Fruit fly (Drosophila melanogaster) whole organism, adult: ENCODE data around the gene Traf6.

Experiments
- CG11617 ChIP-seq: fragments of 200-800 bp; sonication (Bioruptor generic); optimal IDR thresholded peaks from 2 replicates; lab custom pipeline; 2017; ENCODE audit warnings: mild to moderate bottlenecking, missing biosample characterization, missing genetic modification reagents, missing genetic modification characterization
- CG12768 ChIP-seq: fragments of 200-800 bp; sonication (Bioruptor generic); optimal IDR thresholded peaks from 2 replicates; lab custom pipeline; 2017; ENCODE audit warnings: missing biosample characterization, missing genetic modification characterization, mild to moderate bottlenecking, moderate library complexity, missing genetic modification reagents
- CG14711 ChIP-seq: fragments of 200-800 bp; sonication (Bioruptor generic); optimal IDR thresholded peaks from 2 replicates; lab custom pipeline; 2018; ENCODE audit warnings: missing biosample characterization, mild to moderate bottlenecking, missing genetic modification characterization, moderate library complexity
- CG7101 ChIP-seq: fragments of 200-800 bp; sonication (Bioruptor generic); optimal IDR thresholded peaks from 2 replicates; lab custom pipeline; 2018; ENCODE audit warnings: missing biosample characterization, mild to moderate bottlenecking, missing genetic modification characterization, moderate library complexity
- Clk ChIP-seq: fragments of 200-800 bp; sonication (Bioruptor generic); optimal IDR thresholded peaks from 2 replicates; lab custom pipeline; 2017; ENCODE audit warnings: missing biosample characterization, missing genetic modification characterization
- Crg-1 ChIP-seq: fragments of 200-800 bp; sonication (Bioruptor generic); optimal IDR thresholded peaks from 2 replicates; lab custom pipeline; 2016; ENCODE audit warnings: missing biosample characterization, missing genetic modification characterization
- Mnt ChIP-seq: fragments of 200-800 bp; sonication (Bioruptor generic); optimal IDR thresholded peaks from 2 replicates; lab custom pipeline; 2016; ENCODE audit warnings: missing biosample characterization, mild to moderate bottlenecking, missing genetic modification characterization
- cic ChIP-seq: fragments of 200-800 bp; sonication (Bioruptor generic); optimal IDR thresholded peaks from 2 replicates; lab custom pipeline; 2017; ENCODE audit warnings: missing biosample characterization, mild to moderate bottlenecking, missing genetic modification characterization, moderate library complexity
- cnc ChIP-seq, 2 experiments: fragments of >200 bp; optimal IDR thresholded peaks; 2 replicates each; lab custom pipeline; 2017
- ovo ChIP-seq: fragments of 200-800 bp; sonication (Bioruptor generic); optimal IDR thresholded peaks from 2 replicates; lab custom pipeline; 2016; ENCODE audit warnings: missing biosample characterization, missing genetic modification characterization
- pad ChIP-seq: fragments of 200-800 bp; sonication (Bioruptor generic); optimal IDR thresholded peaks from 3 replicates; lab custom pipeline; 2017; ENCODE audit warnings: missing biosample characterization, missing genetic modification characterization, mild to moderate bottlenecking, moderate library complexity, missing genetic modification reagents
- tj ChIP-seq: fragments of 200-800 bp; sonication (Bioruptor generic); optimal IDR thresholded peaks from 3 replicates; lab custom pipeline; 2017; ENCODE audit warnings: missing biosample characterization, mild to moderate bottlenecking, missing genetic modification characterization, moderate library complexity

- no peak for TF ChIP-seq tj
- no peak for TF ChIP-seq Crg-1 (GFP tag; lab: Kevin White, UChicago)
- no peak for TF ChIP-seq Clk (GFP tag; lab: Kevin White, UChicago)
- no peak for TF ChIP-seq cic (GFP tag; lab: Kevin White, UChicago)
- no peak for TF ChIP-seq CG14711 (tag; lab: Kevin White, UChicago)
- no peak for TF ChIP-seq CG11617
- TF ChIP-seq pad (GFP tag; lab: Kevin White, UChicago): no peak
- TF ChIP-seq CG7101 (tag; lab: Kevin White, UChicago): no peak
- no peak for TF ChIP-seq ovo (GFP tag; lab: Kevin White, UChicago)
- TF ChIP-seq CG12768: no peak
- TF ChIP-seq cnc (optimal IDR thresholded peaks at IDR 0.05; lab: Kevin White, UChicago): no peak
- TF ChIP-seq Mnt (GFP tag; lab: Kevin White, UChicago): no peak
Measured at dm6 chrX:8128133-8128532, 29.1 kb downstream of the Traf6 start.
